Worm (Caenorhabditis elegans) whole organism, L4 larva: ENCODE data around the gene T28C12.1.

Experiments used
- F10B5.3 ChIP-seq: sonication (generic microtip); optimal IDR thresholded peaks from 2 replicates; lab custom pipeline; 2016; ENCODE audit warnings: mild to moderate bottlenecking, missing genetic modification characterization, missing compliant biosample characterization
- T26A8.4 ChIP-seq: fragments of 200-800 bp; sonication (Bioruptor generic); IDR thresholded peaks from 2 replicates; pipeline ENCODE4 v1.3.6; 2022; ENCODE audit warnings: missing genetic modification characterization, missing compliant biosample characterization
- Y105C5A.15 ChIP-seq: fragments of 200-800 bp; sonication (Bioruptor generic); IDR thresholded peaks from 2 replicates; pipeline ENCODE4 v1.3.6; 2022; ENCODE audit warnings: missing genetic modification characterization, missing compliant biosample characterization
- ZK546.5 ChIP-seq, 2 experiments: sonication (generic microtip); optimal IDR thresholded peaks; 2 replicates each; lab custom pipeline; 2017; ENCODE audit warnings: missing biosample characterization in 2 of 2, missing genetic modification characterization in 2 of 2
- aha-1 ChIP-seq: fragments of 150-350 bp; peaks from one replicate; lab custom pipeline; 2014; ENCODE audit warnings: missing biosample characterization, missing genetic modification characterization
- aly-2 ChIP-seq: sonication (generic microtip); optimal IDR thresholded peaks from 2 replicates; lab custom pipeline; 2018; ENCODE audit warnings: missing biosample characterization, missing genetic modification characterization
- ceh-82 ChIP-seq: sonication (generic microtip); optimal IDR thresholded peaks from 2 replicates; lab custom pipeline; 2017; ENCODE audit warnings: missing biosample characterization, missing genetic modification characterization
- daf-12 ChIP-seq: fragments of 150-350 bp; optimal IDR thresholded peaks from 2 replicates; lab custom pipeline; 2014; ENCODE audit warnings: missing biosample characterization, missing genetic modification reagents, missing genetic modification characterization
- daf-16 ChIP-seq, 3 experiments: sonication (generic microtip); optimal IDR thresholded peaks; 2 replicates each; lab custom pipeline; 2016 to 2017; ENCODE audit warnings: missing genetic modification characterization in 3 of 3, missing genetic modification reagents in 3 of 3, mild to moderate bottlenecking in 2 of 3, missing compliant biosample characterization in 2 of 3, missing biosample characterization in 1 of 3, moderate library complexity in 1 of 3
- daf-8 ChIP-seq: fragments of 200-800 bp; sonication (Bioruptor generic); IDR thresholded peaks from 2 replicates; pipeline ENCODE4 v1.3.6; 2022; ENCODE audit warnings: missing genetic modification characterization, missing compliant biosample characterization
- dmd-6 ChIP-seq: fragments of 200-800 bp; sonication (Bioruptor generic); IDR thresholded peaks from 2 replicates; pipeline ENCODE4 v1.3.6; 2022; ENCODE audit warnings: missing genetic modification reagents, missing genetic modification characterization, missing compliant biosample characterization
- dmd-8 ChIP-seq: fragments of 200-800 bp; sonication (Bioruptor generic); IDR thresholded peaks from 2 replicates; pipeline ENCODE4 v1.3.6; 2022; ENCODE audit warnings: missing genetic modification characterization, missing compliant biosample characterization
- dpl-1 ChIP-seq: fragments of 150-350 bp; optimal IDR thresholded peaks from 2 replicates; lab custom pipeline; 2014; ENCODE audit warnings: missing biosample characterization, missing genetic modification reagents, missing genetic modification characterization
- duxl-1 ChIP-seq: sonication (generic microtip); optimal IDR thresholded peaks from 2 replicates; lab custom pipeline; 2016; ENCODE audit warnings: mild to moderate bottlenecking, missing genetic modification characterization, moderate library complexity, missing compliant biosample characterization; ENCODE audit not compliant: poor library complexity
- hlh-11 ChIP-seq: fragments of 200-800 bp; sonication (Bioruptor generic); optimal IDR thresholded peaks from 2 replicates; lab custom pipeline; 2018; ENCODE audit warnings: mild to moderate bottlenecking, missing genetic modification characterization, missing compliant biosample characterization
- hlh-30 ChIP-seq: sonication (generic microtip); optimal IDR thresholded peaks from 2 replicates; lab custom pipeline; 2017; ENCODE audit warnings: antibody characterized with exemption, mild to moderate bottlenecking, missing genetic modification characterization, missing compliant biosample characterization; ENCODE audit not compliant: insufficient read depth
- lin-13 ChIP-seq: fragments of 150-350 bp; optimal IDR thresholded peaks from 2 replicates; lab custom pipeline; 2014; ENCODE audit warnings: missing biosample characterization, missing genetic modification reagents, missing genetic modification characterization
- lin-29 ChIP-seq: fragments of 200-800 bp; sonication (Bioruptor generic); IDR thresholded peaks from 2 replicates; pipeline ENCODE4 v1.3.6; 2022; ENCODE audit warnings: missing genetic modification reagents, missing genetic modification characterization, missing compliant biosample characterization
- lin-38 ChIP-seq: fragments of 200-800 bp; sonication (Bioruptor generic); IDR thresholded peaks from 2 replicates; pipeline ENCODE4 v1.3.6; 2022; ENCODE audit warnings: missing genetic modification reagents, missing genetic modification characterization, missing compliant biosample characterization
- lin-39 ChIP-seq: fragments of 150-350 bp; optimal IDR thresholded peaks from 2 replicates; lab custom pipeline; 2014; ENCODE audit warnings: missing biosample characterization, missing genetic modification reagents, missing genetic modification characterization
- nhr-111 ChIP-seq: fragments of 200-800 bp; sonication (Bioruptor generic); optimal IDR thresholded peaks from 2 replicates; lab custom pipeline; 2018; ENCODE audit warnings: mild to moderate bottlenecking, missing genetic modification characterization, missing compliant biosample characterization
- nhr-28 ChIP-seq: fragments of 150-350 bp; optimal IDR thresholded peaks from 2 replicates; lab custom pipeline; 2014; ENCODE audit warnings: missing biosample characterization, missing genetic modification characterization
- nhr-76 ChIP-seq: fragments of 150-350 bp; optimal IDR thresholded peaks from 2 replicates; lab custom pipeline; 2014; ENCODE audit warnings: missing biosample characterization, missing genetic modification characterization
- rbr-2 ChIP-seq: sonication (generic microtip); optimal IDR thresholded peaks from 2 replicates; lab custom pipeline; 2016; ENCODE audit warnings: missing genotype, missing genetic modification characterization, missing compliant biosample characterization
- sdz-12 ChIP-seq: fragments of 200-800 bp; sonication (Bioruptor generic); optimal IDR thresholded peaks from 2 replicates; lab custom pipeline; 2018; ENCODE audit warnings: mild to moderate bottlenecking, missing genetic modification characterization, missing compliant biosample characterization
- snpc-1.2 ChIP-seq: fragments of 200-800 bp; sonication (Bioruptor generic); IDR thresholded peaks from 2 replicates; pipeline ENCODE4 v1.3.6; 2022; ENCODE audit warnings: missing genetic modification reagents, missing genetic modification characterization, missing compliant biosample characterization
- spr-3 ChIP-seq: fragments of 200-800 bp; sonication (Bioruptor generic); optimal IDR thresholded peaks from 2 replicates; lab custom pipeline; 2018; ENCODE audit warnings: mild to moderate bottlenecking, missing genetic modification characterization, missing compliant biosample characterization
- unc-130 ChIP-seq: sonication (generic microtip); optimal IDR thresholded peaks from 2 replicates; lab custom pipeline; 2016; ENCODE audit warnings: missing genetic modification reagents, missing genetic modification characterization, missing compliant biosample characterization
- unc-39 ChIP-seq: sonication (generic microtip); optimal IDR thresholded peaks from 2 replicates; lab custom pipeline; 2017; ENCODE audit warnings: missing biosample characterization, missing genetic modification characterization
- unc-62 ChIP-seq, 3 experiments: fragments of 150-350 bp in 1 of 3; sonication (generic microtip); optimal IDR thresholded peaks in 2 of 3; peaks in 1 of 3; 1 replicate in 1 of 3; 2 replicates in 2 of 3; lab custom pipeline; 2014 to 2017; ENCODE audit warnings: missing biosample characterization in 3 of 3, missing genetic modification characterization in 3 of 3, missing genetic modification reagents in 3 of 3, missing genotype in 1 of 3
- zag-1 ChIP-seq: fragments of 150-350 bp; optimal IDR thresholded peaks from 2 replicates; lab custom pipeline; 2014; ENCODE audit warnings: missing biosample characterization, missing genetic modification characterization
- zfp-2 ChIP-seq: sonication (generic microtip); optimal IDR thresholded peaks from 2 replicates; lab custom pipeline; 2016; ENCODE audit warnings: mild to moderate bottlenecking, missing genetic modification characterization, missing compliant biosample characterization
- zip-11 ChIP-seq: fragments of 200-800 bp; sonication (Bioruptor generic); IDR thresholded peaks from 2 replicates; pipeline ENCODE4 v1.3.6; 2022; ENCODE audit warnings: missing genetic modification characterization, missing compliant biosample characterization
- ztf-11 ChIP-seq: fragments of 150-350 bp; optimal IDR thresholded peaks from 2 replicates; lab custom pipeline; 2014; ENCODE audit warnings: missing biosample characterization, missing genetic modification characterization

Gene T28C12.1

DNA sequence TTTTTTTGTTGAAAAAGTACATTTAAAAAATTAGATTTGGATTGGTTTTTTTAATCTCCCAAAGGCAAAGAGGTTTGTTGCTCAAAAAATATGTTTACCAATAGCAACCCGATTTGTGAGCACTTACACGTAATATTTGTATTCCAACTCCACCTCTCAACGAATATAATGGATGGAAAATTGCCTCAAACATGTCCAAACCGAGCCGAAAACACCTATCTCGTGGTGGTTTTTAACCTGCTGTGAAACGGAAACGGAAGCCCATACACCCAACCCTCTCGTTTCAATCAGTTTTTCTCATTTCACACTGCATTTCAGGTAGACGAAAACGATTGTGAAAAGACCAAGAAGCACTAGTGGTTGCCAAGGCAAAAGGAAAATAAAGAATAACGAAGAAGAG lies 15.1 kb upstream of the T28C12.1 start, which contains the start of gene cest-24:
Gene cest-24, plus strand, starts transcription at position 301 of the 400 bp plus-strand sequence.
- TF ChIP-seq dmd-8 (no peak), aly-2 (tag; lab: Kevin White, UChicago) (no peak), zip-11 (no peak), dmd-6 (no peak), duxl-1 (tag; lab: Kevin White, UChicago) (no peak), spr-3 (no peak), unc-39 (tag; lab: Kevin White, UChicago) (no peak), ceh-82 (no peak), T26A8.4 (GFP tag; lab: Robert Waterston, UW) (no peak), lin-29 (GFP tag; lab: Robert Waterston, UW) (no peak), zfp-2 (no peak)

DNA sequence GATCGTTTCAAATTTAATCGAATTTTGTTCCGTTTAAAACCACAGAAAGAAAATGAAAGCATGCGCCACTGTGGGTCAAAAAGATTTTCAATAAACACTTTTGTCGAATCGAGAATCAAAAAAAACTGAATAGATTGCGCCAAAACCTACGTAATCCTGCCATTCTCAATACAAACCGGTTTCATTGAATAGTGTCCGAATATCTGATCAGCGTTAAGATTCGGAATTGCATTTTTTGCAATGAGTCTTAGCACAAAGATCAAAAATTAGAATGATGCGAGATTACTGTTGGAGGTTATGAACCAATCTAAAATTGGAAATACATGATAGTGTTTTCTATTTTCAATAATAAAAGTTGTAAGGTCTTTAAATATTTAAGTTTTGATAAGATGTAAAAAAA lies 13.8 kb upstream of the T28C12.1 start:
- TF ChIP-seq F10B5.3 (no peak), unc-62 (GFP tag; optimal IDR thresholded peaks at IDR 0.05 in 1 of 2; lab: Kevin White, UChicago) (peak in 1 of 2 experiments; percentile 24), unc-62 (tag; optimal IDR thresholded peaks at IDR 0.05; lab: Kevin White, UChicago) (no peak), nhr-28 (tag; lab: Kevin White, UChicago) (peak; percentile 7)

- TF ChIP-seq rbr-2 (tag; lab: Kevin White, UChicago) (no peak), aha-1 (tag; lab: Kevin White, UChicago) (peak; percentile 20), lin-38 (GFP tag; lab: Robert Waterston, UW) (no peak), dpl-1 (GFP tag; lab: Kevin White, UChicago) (no peak), Y105C5A.15 (GFP tag; lab: Robert Waterston, UW) (no peak), lin-29 (GFP tag; lab: Robert Waterston, UW) (no peak), snpc-1.2 (GFP tag; lab: Robert Waterston, UW) (no peak), nhr-28 (tag; lab: Kevin White, UChicago) (peak; percentile 96), duxl-1 (tag; lab: Kevin White, UChicago) (no peak), T26A8.4 (GFP tag; lab: Robert Waterston, UW) (no peak), hlh-30 (tag; lab: Kevin White, UChicago) (peak; percentile 11), ztf-11 (tag; lab: Kevin White, UChicago) (no peak), unc-130 (GFP tag; lab: Kevin White, UChicago) (no peak), hlh-11 (peak; percentile 14), zag-1 (tag; lab: Kevin White, UChicago) (no peak), daf-12 (tag; lab: Kevin White, UChicago) (no peak), daf-16 (GFP tag; optimal IDR thresholded peaks at IDR 0.05; lab: Kevin White, UChicago) (no peak), daf-16 (tag; optimal IDR thresholded peaks at IDR 0.05; lab: Kevin White, UChicago) (no peak), nhr-76 (tag; lab: Kevin White, UChicago) (no peak), lin-39 (tag; lab: Kevin White, UChicago) (no peak), ZK546.5 (tag; optimal IDR thresholded peaks at IDR 0.05; lab: Kevin White, UChicago) (no peak), nhr-111 (GFP tag; lab: Kevin White, UChicago) (no peak), sdz-12 (GFP tag; lab: Kevin White, UChicago) (no peak), daf-8 (no peak)
- TF ChIP-seq, all 104 proteins: peak for 4
Observed at ce11 chrV:6319358-6319757, 12.3 kb upstream of the T28C12.1 start.

DNA sequence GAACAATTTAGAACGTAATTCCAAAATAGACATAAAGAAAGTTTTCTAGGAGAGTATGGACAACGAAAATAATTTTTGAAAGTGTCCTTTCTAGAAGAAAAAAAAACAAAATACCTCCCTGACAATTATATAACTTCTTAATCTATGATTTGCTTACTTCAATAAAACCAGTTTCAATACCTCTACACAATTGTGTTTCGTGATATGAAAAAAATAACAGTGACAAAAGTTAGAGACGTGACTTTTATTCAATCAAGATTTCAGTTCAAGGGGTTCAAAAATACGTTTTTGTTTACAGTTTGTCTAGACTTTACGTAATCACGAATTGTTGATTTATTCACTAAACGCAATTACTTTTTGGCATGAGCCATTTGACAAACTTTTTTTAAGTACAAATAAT lies 10.4 kb upstream of the T28C12.1 start:
- TF ChIP-seq lin-13 (GFP tag; lab: Kevin White, UChicago) (no peak), unc-62 (GFP tag; optimal IDR thresholded peaks at IDR 0.05 in 1 of 2; lab: Kevin White, UChicago) (peak in 1 of 2 experiments; percentile 94), unc-62 (tag; optimal IDR thresholded peaks at IDR 0.05; lab: Kevin White, UChicago) (no peak)
